Worm (Caenorhabditis elegans) whole organism, L1 larva: Measurements from ENCODE around the gene eak-7.

ENCODE experiments used
- alr-1 ChIP-seq: fragments of 200-800 bp; sonication (Bioruptor generic); optimal IDR thresholded peaks from 2 replicates; lab custom pipeline; 2018; ENCODE audit warnings: borderline replicate concordance, mild to moderate bottlenecking, missing genetic modification characterization, missing compliant biosample characterization
- ama-1 ChIP-seq: fragments of 150-350 bp; optimal IDR thresholded peaks from 2 replicates; lab custom pipeline; 2014
- elt-3 ChIP-seq, 6 experiments: fragments of 150-350 bp in 1 of 6; sonication (generic microtip); optimal IDR thresholded peaks; 2 replicates each; lab custom pipeline; 2017 to 2018; ENCODE audit warnings: missing biosample characterization in 6 of 6, missing genetic modification characterization in 6 of 6, inconsistent platforms in 1 of 6
- fkh-10 ChIP-seq: sonication (generic microtip); optimal IDR thresholded peaks from 2 replicates; lab custom pipeline; 2017; ENCODE audit warnings: missing biosample characterization, missing genetic modification reagents, missing genetic modification characterization
- mep-1 ChIP-seq: fragments of 150-350 bp; optimal IDR thresholded peaks from 2 replicates; lab custom pipeline; 2014; ENCODE audit warnings: missing biosample characterization, missing genetic modification characterization
- pag-3 ChIP-seq: sonication (generic microtip); optimal IDR thresholded peaks from 2 replicates; lab custom pipeline; 2017; ENCODE audit warnings: missing genetic modification characterization, mild to moderate bottlenecking, missing compliant biosample characterization, antibody characterized with exemption, borderline replicate concordance; ENCODE audit not compliant: insufficient read depth
- unc-86 ChIP-seq: sonication (generic microtip); optimal IDR thresholded peaks from 2 replicates; lab custom pipeline; 2016; ENCODE audit warnings: missing genetic modification characterization, missing compliant biosample characterization
- ztf-11 ChIP-seq, 2 experiments: sonication (generic microtip); optimal IDR thresholded peaks; 2 replicates each; lab custom pipeline; 2016 to 2017; ENCODE audit warnings: missing genetic modification characterization in 2 of 2, missing biosample characterization in 1 of 2, missing compliant biosample characterization in 1 of 2

- TF ChIP-seq alr-1 (tag; lab: Kevin White, UChicago): no peak
- TF ChIP-seq fkh-10 (GFP tag; lab: Kevin White, UChicago): no peak
- no peak for TF ChIP-seq ama-1 (lab: Kevin White, UChicago)
- TF ChIP-seq mep-1 (tag; lab: Kevin White, UChicago): no peak
- TF ChIP-seq unc-86 (tag; lab: Kevin White, UChicago): no peak
- no peak for TF ChIP-seq elt-3 (tag; optimal IDR thresholded peaks at IDR 0.05; lab: Kevin White, UChicago)
- TF ChIP-seq ztf-11 (tag; optimal IDR thresholded peaks at IDR 0.05; lab: Kevin White, UChicago): no peak
- TF ChIP-seq pag-3 (tag; lab: Kevin White, UChicago): no peak
Measured at ce11 chrIV:12544624-12545023, 21.2 kb downstream of the eak-7 start.
